Worm (Caenorhabditis elegans) whole organism, L2 larva: ENCODE data around the gene T13F3.6.

Experiments used
- F13H6.1 ChIP-seq: sonication (generic microtip); optimal IDR thresholded peaks from 2 replicates; lab custom pipeline; 2016; ENCODE audit warnings: missing genetic modification characterization, missing compliant biosample characterization
- R02D3.7 ChIP-seq: fragments of 150-350 bp; optimal IDR thresholded peaks from 2 replicates; lab custom pipeline; 2014; ENCODE audit warnings: missing biosample characterization, missing genetic modification characterization
- ama-1 ChIP-seq: fragments of 150-350 bp; optimal IDR thresholded peaks from 2 replicates; lab custom pipeline; 2018; ENCODE audit warnings: inconsistent platforms
- blmp-1 ChIP-seq: sonication (generic microtip); optimal IDR thresholded peaks from 2 replicates; lab custom pipeline; 2017; ENCODE audit warnings: missing genetic modification characterization, mild to moderate bottlenecking, missing compliant biosample characterization, antibody characterized with exemption, moderate library complexity; ENCODE audit not compliant: insufficient read depth
- ceh-82 ChIP-seq: fragments of 150-350 bp; optimal IDR thresholded peaks from 2 replicates; lab custom pipeline; 2014; ENCODE audit warnings: missing biosample characterization, missing genetic modification characterization
- crh-2 ChIP-seq: sonication (generic microtip); optimal IDR thresholded peaks from 2 replicates; lab custom pipeline; 2017; ENCODE audit warnings: missing biosample characterization, missing genetic modification characterization
- dmd-4 ChIP-seq: sonication (generic microtip); optimal IDR thresholded peaks from 2 replicates; lab custom pipeline; 2017; ENCODE audit warnings: missing biosample characterization, missing genetic modification characterization
- elt-3 ChIP-seq: sonication (generic microtip); optimal IDR thresholded peaks from 2 replicates; lab custom pipeline; 2017; ENCODE audit warnings: missing biosample characterization, missing genetic modification characterization
- fos-1 ChIP-seq: fragments of 150-350 bp; optimal IDR thresholded peaks from 2 replicates; lab custom pipeline; 2014; ENCODE audit warnings: missing biosample characterization, missing genetic modification characterization
- lin-11 ChIP-seq: fragments of 150-350 bp; sonication (generic microtip); optimal IDR thresholded peaks from 2 replicates; lab custom pipeline; 2014; ENCODE audit warnings: missing biosample characterization, missing genetic modification characterization, inconsistent platforms, mixed read lengths
- lin-13 ChIP-seq: fragments of 150-350 bp; optimal IDR thresholded peaks from 2 replicates; lab custom pipeline; 2014; ENCODE audit warnings: missing biosample characterization, missing genetic modification reagents, missing genetic modification characterization
- lin-39 ChIP-seq: fragments of 150-350 bp; optimal IDR thresholded peaks from 2 replicates; lab custom pipeline; 2014; ENCODE audit warnings: missing biosample characterization, missing genetic modification reagents, missing genetic modification characterization
- mab-5 ChIP-seq: fragments of 150-350 bp; optimal IDR thresholded peaks from 2 replicates; lab custom pipeline; 2014; ENCODE audit warnings: missing biosample characterization, missing genetic modification characterization
- mdl-1 ChIP-seq, 2 experiments: fragments of 150-350 bp in 1 of 2; sonication (generic microtip) in 1 of 2; optimal IDR thresholded peaks; 2 replicates each; lab custom pipeline; 2017; ENCODE audit warnings: missing biosample characterization in 2 of 2, missing genetic modification characterization in 2 of 2
- nhr-12 ChIP-seq: fragments of 150-350 bp; optimal IDR thresholded peaks from 2 replicates; lab custom pipeline; 2014; ENCODE audit warnings: missing biosample characterization, missing genetic modification characterization
- nhr-129 ChIP-seq: fragments of 150-350 bp; optimal IDR thresholded peaks from 2 replicates; lab custom pipeline; 2014; ENCODE audit warnings: missing biosample characterization, missing genetic modification characterization
- nhr-237 ChIP-seq: fragments of 150-350 bp; optimal IDR thresholded peaks from 2 replicates; lab custom pipeline; 2014; ENCODE audit warnings: missing biosample characterization, missing genetic modification characterization
- nhr-25 ChIP-seq: fragments of 150-350 bp; sonication (generic microtip); optimal IDR thresholded peaks from 3 replicates; lab custom pipeline; 2014; ENCODE audit warnings: missing biosample characterization, missing genetic modification characterization
- nhr-6 ChIP-seq: fragments of 150-350 bp; optimal IDR thresholded peaks from 2 replicates; lab custom pipeline; 2014; ENCODE audit warnings: missing biosample characterization, missing genetic modification characterization
- sma-3 ChIP-seq: sonication (generic microtip); optimal IDR thresholded peaks from 2 replicates; lab custom pipeline; 2016; ENCODE audit warnings: missing genetic modification reagents, missing genetic modification characterization, missing compliant biosample characterization
- sma-9 ChIP-seq, 2 experiments: fragments of 150-350 bp in 1 of 2; sonication (generic microtip) in 1 of 2; optimal IDR thresholded peaks; 2 replicates each; lab custom pipeline; 2014 to 2016; ENCODE audit warnings: missing genetic modification characterization in 2 of 2, mild to moderate bottlenecking in 1 of 2, missing biosample characterization in 1 of 2, missing compliant biosample characterization in 1 of 2, missing genetic modification reagents in 1 of 2, moderate library complexity in 1 of 2
- snpc-4 ChIP-seq: fragments of 150-350 bp; optimal IDR thresholded peaks from 2 replicates; lab custom pipeline; 2014; ENCODE audit warnings: missing biosample characterization, missing genetic modification characterization
- unc-39 ChIP-seq: fragments of 150-350 bp; optimal IDR thresholded peaks from 2 replicates; lab custom pipeline; 2014; ENCODE audit warnings: missing biosample characterization, missing genetic modification characterization
- unc-62 ChIP-seq: fragments of 150-350 bp; optimal IDR thresholded peaks from 2 replicates; lab custom pipeline; 2014; ENCODE audit warnings: missing biosample characterization, missing genetic modification reagents, missing genetic modification characterization

The T13F3.6 gene

ce11 chrV:16229896-16230295 lies 41.1 kb downstream of the T13F3.6 start, which contains the start of the genes F21H7.2 and F21H7.12:
F21H7.2 (minus strand) TSS chrV:16229996.
F21H7.12 (plus strand) TSS chrV:16230165.
- no peak for TF ChIP-seq lin-11
- TF ChIP-seq nhr-25 (tag; lab: Kevin White, UChicago): no peak
- TF ChIP-seq snpc-4 (tag; lab: Kevin White, UChicago): no peak
- TF ChIP-seq, all 48 proteins: peak for 0

- TF ChIP-seq nhr-6 (tag; lab: Kevin White, UChicago): no peak
- TF ChIP-seq elt-3: no peak
- TF ChIP-seq snpc-4 (tag; lab: Kevin White, UChicago): no peak
- no peak for TF ChIP-seq crh-2 (tag; lab: Kevin White, UChicago)
- no peak for TF ChIP-seq nhr-237 (tag; lab: Kevin White, UChicago)
- no peak for TF ChIP-seq mdl-1 (tag; optimal IDR thresholded peaks at IDR 0.05; lab: Kevin White, UChicago)
- TF ChIP-seq R02D3.7 (tag; lab: Kevin White, UChicago): no peak
- no peak for TF ChIP-seq sma-3 (GFP tag; lab: Kevin White, UChicago)
- no peak for TF ChIP-seq nhr-12 (tag; lab: Kevin White, UChicago)
- TF ChIP-seq lin-13: no peak
- TF ChIP-seq blmp-1: no peak
- no peak for TF ChIP-seq unc-39
Measured at ce11 chrV:16229439-16229838, 41.6 kb downstream of the T13F3.6 start.

ce11 chrV:16226581-16226980 lies 44.4 kb downstream of the T13F3.6 start, which contains the start of gene F11A5.13:
F11A5.13 (minus strand) TSS chrV:16226681.
- TF ChIP-seq F13H6.1 (tag; lab: Kevin White, UChicago) (no peak), lin-13 (no peak), elt-3 (no peak), fos-1 (tag; lab: Kevin White, UChicago) (no peak), lin-39 (no peak), ceh-82 (tag; lab: Kevin White, UChicago) (no peak), crh-2 (tag; lab: Kevin White, UChicago) (no peak), snpc-4 (tag; lab: Kevin White, UChicago) (no peak), mab-5 (tag; lab: Kevin White, UChicago) (no peak)
- TF ChIP-seq, all 48 proteins: peak for 0

ce11 chrV:16225524-16226116 lies 45.4 kb downstream of the T13F3.6 start:
- TF ChIP-seq snpc-4 (tag; lab: Kevin White, UChicago) (peak; percentile 21), dmd-4 (tag; lab: Kevin White, UChicago) (no peak), lin-39 (no peak), unc-62 (GFP tag; lab: Kevin White, UChicago) (no peak), sma-9 (GFP tag; optimal IDR thresholded peaks at IDR 0.05; lab: Kevin White, UChicago) (peak; percentile 1), sma-9 (tag; optimal IDR thresholded peaks at IDR 0.05; lab: Kevin White, UChicago) (no peak), fos-1 (tag; lab: Kevin White, UChicago) (no peak)

- TF ChIP-seq F13H6.1 (tag; lab: Kevin White, UChicago) (no peak), ama-1 (no peak), nhr-129 (tag; lab: Kevin White, UChicago) (no peak)
Measured at ce11 chrV:16224027-16224426, 47.0 kb downstream of the T13F3.6 start, which contains the start of gene stdh-2. stdh-2 (plus strand) TSS chrV:16224327.
